Worm (Caenorhabditis elegans) whole organism, L2 larva: ENCODE data around the gene attf-5.

Source experiments
- C34F6.9 ChIP-seq: fragments of 150-350 bp; optimal IDR thresholded peaks from 2 replicates; lab custom pipeline; 2014; ENCODE audit warnings: missing biosample characterization, missing genetic modification characterization
- F13H6.1 ChIP-seq: sonication (generic microtip); optimal IDR thresholded peaks from 2 replicates; lab custom pipeline; 2016; ENCODE audit warnings: missing genetic modification characterization, missing compliant biosample characterization
- R02D3.7 ChIP-seq: fragments of 150-350 bp; optimal IDR thresholded peaks from 2 replicates; lab custom pipeline; 2014; ENCODE audit warnings: missing biosample characterization, missing genetic modification characterization
- Y55F3AM.14 ChIP-seq: fragments of 200-800 bp; sonication (Bioruptor generic); optimal IDR thresholded peaks from 2 replicates; lab custom pipeline; 2018; ENCODE audit warnings: mild to moderate bottlenecking, missing genetic modification characterization, missing compliant biosample characterization
- ZK546.5 ChIP-seq: sonication (generic microtip); optimal IDR thresholded peaks from 2 replicates; lab custom pipeline; 2017; ENCODE audit warnings: missing biosample characterization, missing genetic modification characterization
- alr-1 ChIP-seq: fragments of 150-350 bp; optimal IDR thresholded peaks from 2 replicates; lab custom pipeline; 2014; ENCODE audit warnings: missing biosample characterization, missing genetic modification characterization
- aly-2 ChIP-seq: fragments of 150-350 bp; optimal IDR thresholded peaks from 2 replicates; lab custom pipeline; 2014; ENCODE audit warnings: missing biosample characterization, missing genetic modification characterization
- ama-1 ChIP-seq: fragments of 150-350 bp; optimal IDR thresholded peaks from 2 replicates; lab custom pipeline; 2018; ENCODE audit warnings: inconsistent platforms
- blmp-1 ChIP-seq: sonication (generic microtip); optimal IDR thresholded peaks from 2 replicates; lab custom pipeline; 2017; ENCODE audit warnings: missing genetic modification characterization, mild to moderate bottlenecking, missing compliant biosample characterization, antibody characterized with exemption, moderate library complexity; ENCODE audit not compliant: insufficient read depth
- ceh-16 ChIP-seq: fragments of 150-350 bp; optimal IDR thresholded peaks from 2 replicates; lab custom pipeline; 2014; ENCODE audit warnings: missing biosample characterization, missing genetic modification characterization
- ceh-82 ChIP-seq: fragments of 150-350 bp; optimal IDR thresholded peaks from 2 replicates; lab custom pipeline; 2014; ENCODE audit warnings: missing biosample characterization, missing genetic modification characterization
- crh-2 ChIP-seq: sonication (generic microtip); optimal IDR thresholded peaks from 2 replicates; lab custom pipeline; 2017; ENCODE audit warnings: missing biosample characterization, missing genetic modification characterization
- dmd-4 ChIP-seq: sonication (generic microtip); optimal IDR thresholded peaks from 2 replicates; lab custom pipeline; 2017; ENCODE audit warnings: missing biosample characterization, missing genetic modification characterization
- egl-27 ChIP-seq: sonication (generic microtip); optimal IDR thresholded peaks from 3 replicates; lab custom pipeline; 2017; ENCODE audit warnings: missing biosample characterization, missing genetic modification reagents, missing genetic modification characterization
- elt-1 ChIP-seq: fragments of 150-350 bp; optimal IDR thresholded peaks from 2 replicates; lab custom pipeline; 2014; ENCODE audit warnings: missing biosample characterization, missing genetic modification characterization
- elt-3 ChIP-seq: sonication (generic microtip); optimal IDR thresholded peaks from 2 replicates; lab custom pipeline; 2017; ENCODE audit warnings: missing biosample characterization, missing genetic modification characterization
- fos-1 ChIP-seq: fragments of 150-350 bp; optimal IDR thresholded peaks from 2 replicates; lab custom pipeline; 2014; ENCODE audit warnings: missing biosample characterization, missing genetic modification characterization
- lin-11 ChIP-seq: fragments of 150-350 bp; sonication (generic microtip); optimal IDR thresholded peaks from 2 replicates; lab custom pipeline; 2014; ENCODE audit warnings: missing biosample characterization, missing genetic modification characterization, inconsistent platforms, mixed read lengths
- lin-39 ChIP-seq: fragments of 150-350 bp; optimal IDR thresholded peaks from 2 replicates; lab custom pipeline; 2014; ENCODE audit warnings: missing biosample characterization, missing genetic modification reagents, missing genetic modification characterization
- lsy-2 ChIP-seq, 2 experiments: fragments of 150-350 bp in 1 of 2; sonication (generic microtip) in 1 of 2; optimal IDR thresholded peaks; 2 replicates each; lab custom pipeline; 2014 to 2017; ENCODE audit warnings: missing biosample characterization in 2 of 2, missing genetic modification characterization in 2 of 2
- mbf-1 ChIP-seq: sonication (generic microtip); optimal IDR thresholded peaks from 2 replicates; lab custom pipeline; 2017; ENCODE audit warnings: missing biosample characterization, missing genetic modification characterization
- nhr-12 ChIP-seq: fragments of 150-350 bp; optimal IDR thresholded peaks from 2 replicates; lab custom pipeline; 2014; ENCODE audit warnings: missing biosample characterization, missing genetic modification characterization
- nhr-129 ChIP-seq: fragments of 150-350 bp; optimal IDR thresholded peaks from 2 replicates; lab custom pipeline; 2014; ENCODE audit warnings: missing biosample characterization, missing genetic modification characterization
- nhr-21 ChIP-seq: fragments of 150-350 bp; optimal IDR thresholded peaks from 2 replicates; lab custom pipeline; 2014; ENCODE audit warnings: missing biosample characterization, missing genetic modification characterization
- nhr-23 ChIP-seq: fragments of 150-350 bp; optimal IDR thresholded peaks from 2 replicates; lab custom pipeline; 2014; ENCODE audit warnings: missing biosample characterization, missing genetic modification reagents, missing genetic modification characterization
- nhr-237 ChIP-seq: fragments of 150-350 bp; optimal IDR thresholded peaks from 2 replicates; lab custom pipeline; 2014; ENCODE audit warnings: missing biosample characterization, missing genetic modification characterization
- nhr-25 ChIP-seq: fragments of 150-350 bp; sonication (generic microtip); optimal IDR thresholded peaks from 3 replicates; lab custom pipeline; 2014; ENCODE audit warnings: missing biosample characterization, missing genetic modification characterization
- nhr-6 ChIP-seq: fragments of 150-350 bp; optimal IDR thresholded peaks from 2 replicates; lab custom pipeline; 2014; ENCODE audit warnings: missing biosample characterization, missing genetic modification characterization
- nhr-77 ChIP-seq: fragments of 150-350 bp; optimal IDR thresholded peaks from 2 replicates; lab custom pipeline; 2014; ENCODE audit warnings: missing biosample characterization, missing genetic modification characterization
- skn-1 ChIP-seq: sonication (generic microtip); optimal IDR thresholded peaks from 2 replicates; lab custom pipeline; 2017; ENCODE audit warnings: missing biosample characterization, missing genetic modification characterization
- sma-3 ChIP-seq: sonication (generic microtip); optimal IDR thresholded peaks from 2 replicates; lab custom pipeline; 2016; ENCODE audit warnings: missing genetic modification reagents, missing genetic modification characterization, missing compliant biosample characterization
- snpc-4 ChIP-seq: fragments of 150-350 bp; optimal IDR thresholded peaks from 2 replicates; lab custom pipeline; 2014; ENCODE audit warnings: missing biosample characterization, missing genetic modification characterization
- unc-55 ChIP-seq: fragments of 150-350 bp; sonication (generic microtip); optimal IDR thresholded peaks from 3 replicates; lab custom pipeline; 2014; ENCODE audit warnings: missing biosample characterization, missing genetic modification reagents, missing genetic modification characterization
- zag-1 ChIP-seq: fragments of 150-350 bp; optimal IDR thresholded peaks from 2 replicates; lab custom pipeline; 2014; ENCODE audit warnings: missing biosample characterization, missing genetic modification characterization
- ztf-1 ChIP-seq: fragments of 200-800 bp; sonication (Bioruptor generic); conservative IDR thresholded peaks from 2 replicates; pipeline ENCODE4 v1.3.6; 2022; ENCODE audit warnings: missing genetic modification characterization, missing compliant biosample characterization
- ztf-11 ChIP-seq: sonication (generic microtip); optimal IDR thresholded peaks from 2 replicates; lab custom pipeline; 2017; ENCODE audit warnings: missing biosample characterization, missing genetic modification characterization
- ztf-4 ChIP-seq: fragments of 150-350 bp; optimal IDR thresholded peaks from 2 replicates; lab custom pipeline; 2014; ENCODE audit warnings: missing biosample characterization, missing genetic modification characterization

Gene attf-5

DNA sequence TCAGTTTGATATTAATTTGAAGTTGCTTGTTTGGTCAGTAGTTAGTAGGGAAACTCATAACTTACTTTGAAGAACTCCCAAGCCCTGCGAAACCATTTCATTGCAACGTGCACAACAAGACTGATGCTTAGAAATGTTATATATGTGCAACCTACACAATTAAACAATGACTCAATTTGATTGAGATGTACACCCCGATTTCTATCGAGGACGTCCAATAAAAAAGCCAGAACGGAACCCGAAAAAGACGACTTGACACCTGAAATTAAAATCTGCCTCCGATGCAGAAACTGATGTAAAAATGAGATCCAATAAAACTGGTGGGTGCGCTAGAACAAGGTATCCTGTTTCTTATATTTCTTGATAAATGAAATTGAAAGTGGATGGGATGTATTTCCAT lies 3.3 kb upstream of the attf-5 start, which contains the start of gene T04G9.6:
Gene T04G9.6, minus strand, starts transcription at position 101 of the 400 bp plus-strand sequence.
- TF ChIP-seq dmd-4 (tag; lab: Kevin White, UChicago) (no peak), nhr-6 (tag; lab: Kevin White, UChicago) (no peak), nhr-25 (no peak), unc-55 (GFP tag; lab: Kevin White, UChicago) (no peak), crh-2 (no peak), mbf-1 (no peak), ceh-16 (tag; lab: Kevin White, UChicago) (no peak), zag-1 (tag; lab: Kevin White, UChicago) (no peak), blmp-1 (tag; lab: Kevin White, UChicago) (no peak), nhr-77 (no peak), nhr-237 (tag; lab: Kevin White, UChicago) (no peak), fos-1 (no peak), R02D3.7 (no peak), snpc-4 (tag; lab: Kevin White, UChicago) (no peak), alr-1 (tag; lab: Kevin White, UChicago) (no peak), Y55F3AM.14 (no peak), nhr-23 (tag; lab: Kevin White, UChicago) (no peak), sma-3 (GFP tag; lab: Kevin White, UChicago) (no peak)

DNA sequence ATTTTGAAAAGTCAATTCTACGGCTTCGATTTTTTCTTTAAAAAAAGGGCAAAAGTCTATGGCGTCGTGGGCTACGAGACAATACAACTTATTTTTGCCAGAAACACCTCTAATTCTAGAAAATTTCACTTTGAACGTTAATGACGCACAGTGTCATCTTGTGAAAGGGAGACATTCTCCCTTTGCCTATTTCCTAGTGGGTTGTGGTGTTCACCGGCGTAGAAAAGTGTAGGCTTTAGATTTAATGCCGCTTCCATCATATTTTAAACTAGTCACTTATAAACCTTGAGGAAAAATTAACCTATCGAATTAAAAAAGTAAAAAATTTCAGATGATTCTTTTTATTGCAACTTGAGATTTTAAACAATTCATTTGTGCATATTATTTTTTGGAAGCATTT lies 2.8 kb upstream of the attf-5 start:
- TF ChIP-seq nhr-6 (tag; lab: Kevin White, UChicago) (no peak), nhr-21 (tag; lab: Kevin White, UChicago) (peak; percentile 24), ZK546.5 (tag; lab: Kevin White, UChicago) (no peak), ama-1 (no peak), dmd-4 (tag; lab: Kevin White, UChicago) (peak; percentile 3), F13H6.1 (tag; lab: Kevin White, UChicago) (peak; percentile 11), crh-2 (peak; percentile 33), lsy-2 (tag; optimal IDR thresholded peaks at IDR 0.05; lab: Kevin White, UChicago) (peak in 1 of 2 experiments; percentile 26), sma-3 (GFP tag; lab: Kevin White, UChicago) (peak; percentile 31), egl-27 (no peak)

DNA sequence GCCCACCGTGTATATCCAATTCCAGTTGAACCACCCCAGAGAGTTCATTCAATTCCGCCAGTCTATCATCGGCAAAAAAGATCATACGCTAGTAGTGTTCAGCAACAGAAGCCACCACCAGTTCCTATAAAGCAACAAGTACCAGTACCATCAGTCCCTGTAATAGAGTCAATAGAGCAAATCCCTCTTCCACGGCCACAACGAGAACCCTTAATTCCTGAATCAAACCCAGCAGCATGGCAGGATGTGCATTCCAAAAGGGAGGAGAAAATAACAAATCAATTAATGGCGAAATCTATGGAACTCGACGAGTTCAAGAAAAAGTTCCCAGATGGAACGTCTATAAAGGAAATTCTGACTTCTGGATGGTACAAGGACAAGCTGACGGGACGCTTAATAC lies 1.7 kb downstream of the attf-5 start:
- no peak for TF ChIP-seq Y55F3AM.14

DNA sequence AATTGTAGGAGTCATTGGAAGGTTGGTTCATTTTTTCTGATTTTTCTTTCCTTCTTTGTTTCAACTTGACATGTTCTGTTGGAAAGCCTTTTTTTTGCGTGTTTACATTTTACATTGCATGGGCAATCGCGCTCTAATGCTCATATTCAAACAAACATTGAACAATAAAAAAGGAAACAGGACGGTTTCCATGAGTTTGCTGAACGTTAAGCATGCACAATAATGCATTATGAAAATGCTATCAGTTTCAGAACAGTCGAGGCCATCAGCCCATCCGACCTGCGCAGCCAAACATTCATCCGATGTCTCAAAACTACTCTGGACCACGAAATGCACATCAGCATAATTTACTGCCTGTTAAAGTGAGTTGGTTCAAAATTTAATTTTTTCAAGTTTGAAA lies 2.4 kb downstream of the attf-5 start:
- no peak for TF ChIP-seq ztf-1 (GFP tag; lab: Robert Waterston, UW)
- no peak for TF ChIP-seq nhr-12 (tag; lab: Kevin White, UChicago)
- TF ChIP-seq elt-1 (tag; lab: Kevin White, UChicago): no peak
- no peak for TF ChIP-seq snpc-4 (tag; lab: Kevin White, UChicago)
- TF ChIP-seq lin-39 (tag; lab: Kevin White, UChicago): no peak
- no peak for TF ChIP-seq ztf-4 (tag; lab: Kevin White, UChicago)
- TF ChIP-seq nhr-23 (tag; lab: Kevin White, UChicago): no peak
- no peak for TF ChIP-seq nhr-77
- TF ChIP-seq ztf-11 (tag; lab: Kevin White, UChicago): no peak
- no peak for TF ChIP-seq elt-3 (tag; lab: Kevin White, UChicago)
- TF ChIP-seq C34F6.9 (tag; lab: Kevin White, UChicago): no peak
- TF ChIP-seq nhr-237 (tag; lab: Kevin White, UChicago): no peak
- no peak for TF ChIP-seq skn-1 (tag; lab: Kevin White, UChicago)
- no peak for TF ChIP-seq nhr-6 (tag; lab: Kevin White, UChicago)
- TF ChIP-seq aly-2: no peak
- TF ChIP-seq nhr-129 (tag; lab: Kevin White, UChicago): no peak

DNA sequence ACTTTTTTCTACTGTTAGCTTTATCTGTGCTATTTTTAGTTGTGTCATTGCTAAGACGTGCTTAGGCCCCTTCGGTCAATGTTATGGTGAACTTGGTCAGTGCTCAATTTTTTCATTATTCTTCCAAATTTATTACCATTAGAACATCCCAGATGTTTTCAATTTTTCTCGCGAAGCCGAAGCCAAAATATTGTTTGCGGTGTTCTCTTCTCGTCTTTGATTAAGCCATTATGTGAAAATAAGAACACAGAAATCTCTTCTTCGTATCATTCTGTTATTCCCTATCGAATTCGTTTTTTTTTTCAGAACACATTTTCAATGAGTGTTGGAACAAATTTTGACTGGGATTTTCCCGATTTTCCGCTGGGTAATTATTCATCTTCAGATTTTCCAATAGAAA lies 14.3 kb downstream of the attf-5 start, which contains the start of gene gtr-1:
Gene gtr-1, plus strand, starts transcription at position 301 of the 400 bp plus-strand sequence.
- TF ChIP-seq nhr-25 (no peak), lsy-2 (tag; optimal IDR thresholded peaks at IDR 0.05; lab: Kevin White, UChicago) (no peak), nhr-237 (tag; lab: Kevin White, UChicago) (no peak), ceh-82 (no peak), lin-11 (tag; lab: Kevin White, UChicago) (no peak)
